Worm (Caenorhabditis elegans) whole organism, L4 larva: Measurements from ENCODE around the gene H37A05.4.
A peak's percentile ranks its signal among the peaks of the same experiment; 100 is the strongest.

Experiments used
- F10B5.3 ChIP-seq: sonication (generic microtip); optimal IDR thresholded peaks from 2 replicates; lab custom pipeline; 2016; ENCODE audit warnings: mild to moderate bottlenecking, missing genetic modification characterization, missing compliant biosample characterization
- F37D6.2 ChIP-seq: sonication (generic microtip); optimal IDR thresholded peaks from 2 replicates; lab custom pipeline; 2016; ENCODE audit warnings: mild to moderate bottlenecking, missing genetic modification characterization, missing compliant biosample characterization
- F49E8.2 ChIP-seq: sonication (generic microtip); optimal IDR thresholded peaks from 2 replicates; lab custom pipeline; 2016; ENCODE audit warnings: missing compliant biosample characterization, mild to moderate bottlenecking, missing genetic modification characterization, borderline replicate concordance
- aha-1 ChIP-seq: fragments of 150-350 bp; peaks from one replicate; lab custom pipeline; 2014; ENCODE audit warnings: missing biosample characterization, missing genetic modification characterization
- aly-2 ChIP-seq: sonication (generic microtip); optimal IDR thresholded peaks from 2 replicates; lab custom pipeline; 2018; ENCODE audit warnings: missing biosample characterization, missing genetic modification characterization
- ceh-28 ChIP-seq: fragments of 150-350 bp; optimal IDR thresholded peaks from 2 replicates; lab custom pipeline; 2014; ENCODE audit warnings: missing biosample characterization, missing genetic modification reagents, missing genetic modification characterization
- ceh-44 ChIP-seq: fragments of 200-800 bp; sonication (Bioruptor generic); IDR thresholded peaks from 2 replicates; pipeline ENCODE4 v1.3.6; 2022; ENCODE audit warnings: missing genetic modification reagents, missing genetic modification characterization, missing compliant biosample characterization
- ces-1 ChIP-seq: fragments of 150-350 bp; sonication (generic microtip); optimal IDR thresholded peaks from 4 replicates; lab custom pipeline; 2014; ENCODE audit warnings: missing biosample characterization, missing genetic modification reagents, missing genetic modification characterization
- daf-16 ChIP-seq, 3 experiments: sonication (generic microtip); optimal IDR thresholded peaks; 2 replicates each; lab custom pipeline; 2016 to 2017; ENCODE audit warnings: missing genetic modification characterization in 3 of 3, missing genetic modification reagents in 3 of 3, mild to moderate bottlenecking in 2 of 3, missing compliant biosample characterization in 2 of 3, missing biosample characterization in 1 of 3, moderate library complexity in 1 of 3
- daf-19 ChIP-seq: fragments of 200-800 bp; sonication (Bioruptor generic); conservative IDR thresholded peaks from 2 replicates; pipeline ENCODE4 v1.3.6; 2022; ENCODE audit warnings: missing genetic modification characterization, missing compliant biosample characterization
- daf-8 ChIP-seq: fragments of 200-800 bp; sonication (Bioruptor generic); IDR thresholded peaks from 2 replicates; pipeline ENCODE4 v1.3.6; 2022; ENCODE audit warnings: missing genetic modification characterization, missing compliant biosample characterization
- dmd-6 ChIP-seq: fragments of 200-800 bp; sonication (Bioruptor generic); IDR thresholded peaks from 2 replicates; pipeline ENCODE4 v1.3.6; 2022; ENCODE audit warnings: missing genetic modification reagents, missing genetic modification characterization, missing compliant biosample characterization
- dve-1 ChIP-seq: sonication (generic microtip); optimal IDR thresholded peaks from 2 replicates; lab custom pipeline; 2017; ENCODE audit warnings: antibody characterized with exemption, mild to moderate bottlenecking, missing genetic modification characterization, missing compliant biosample characterization; ENCODE audit not compliant: insufficient read depth
- egl-27 ChIP-seq: sonication (generic microtip); optimal IDR thresholded peaks from 3 replicates; lab custom pipeline; 2017; ENCODE audit warnings: missing biosample characterization, missing genetic modification reagents, missing genetic modification characterization
- fkh-10 ChIP-seq: fragments of 150-350 bp; optimal IDR thresholded peaks from 2 replicates; lab custom pipeline; 2014; ENCODE audit warnings: missing biosample characterization, missing genetic modification reagents, missing genetic modification characterization
- fos-1 ChIP-seq: fragments of 150-350 bp; optimal IDR thresholded peaks from 2 replicates; lab custom pipeline; 2014; ENCODE audit warnings: missing biosample characterization, missing genetic modification characterization
- hlh-11 ChIP-seq: fragments of 200-800 bp; sonication (Bioruptor generic); optimal IDR thresholded peaks from 2 replicates; lab custom pipeline; 2018; ENCODE audit warnings: mild to moderate bottlenecking, missing genetic modification characterization, missing compliant biosample characterization
- hlh-30 ChIP-seq: sonication (generic microtip); optimal IDR thresholded peaks from 2 replicates; lab custom pipeline; 2017; ENCODE audit warnings: antibody characterized with exemption, mild to moderate bottlenecking, missing genetic modification characterization, missing compliant biosample characterization; ENCODE audit not compliant: insufficient read depth
- lin-38 ChIP-seq: fragments of 200-800 bp; sonication (Bioruptor generic); IDR thresholded peaks from 2 replicates; pipeline ENCODE4 v1.3.6; 2022; ENCODE audit warnings: missing genetic modification reagents, missing genetic modification characterization, missing compliant biosample characterization
- lin-39 ChIP-seq: fragments of 150-350 bp; optimal IDR thresholded peaks from 2 replicates; lab custom pipeline; 2014; ENCODE audit warnings: missing biosample characterization, missing genetic modification reagents, missing genetic modification characterization
- lsy-2 ChIP-seq, 2 experiments: fragments of 150-350 bp in 1 of 2; sonication (generic microtip) in 1 of 2; optimal IDR thresholded peaks; 2 replicates each; lab custom pipeline; 2014 to 2017; ENCODE audit warnings: missing biosample characterization in 2 of 2, missing genetic modification characterization in 2 of 2
- mdl-1 ChIP-seq, 2 experiments: fragments of 150-350 bp in 1 of 2; sonication (generic microtip) in 1 of 2; optimal IDR thresholded peaks; 2 replicates each; lab custom pipeline; 2014 to 2017; ENCODE audit warnings: missing biosample characterization in 2 of 2, missing genetic modification characterization in 2 of 2
- mdt-29 ChIP-seq: fragments of 200-800 bp; sonication (Bioruptor generic); IDR thresholded peaks from 2 replicates; pipeline ENCODE4 v1.3.6; 2022; ENCODE audit warnings: missing genetic modification reagents, missing genetic modification characterization, missing compliant biosample characterization
- mep-1 ChIP-seq: fragments of 150-350 bp; sonication (generic microtip); optimal IDR thresholded peaks from 3 replicates; lab custom pipeline; 2014; ENCODE audit warnings: missing biosample characterization, missing genetic modification characterization
- mes-2 ChIP-seq: sonication (generic microtip); optimal IDR thresholded peaks from 2 replicates; lab custom pipeline; 2016; ENCODE audit warnings: missing genotype, mild to moderate bottlenecking, missing genetic modification characterization, missing compliant biosample characterization; ENCODE audit not compliant: poor library complexity, severe bottlenecking
- mxl-3 ChIP-seq: fragments of 200-800 bp; sonication (Bioruptor generic); optimal IDR thresholded peaks from 2 replicates; lab custom pipeline; 2018; ENCODE audit warnings: mild to moderate bottlenecking, missing genetic modification characterization, missing compliant biosample characterization
- nhr-25 ChIP-seq: sonication (generic microtip); optimal IDR thresholded peaks from 2 replicates; lab custom pipeline; 2017; ENCODE audit warnings: missing genetic modification characterization, mild to moderate bottlenecking, missing compliant biosample characterization, antibody characterized with exemption, moderate library complexity, borderline replicate concordance; ENCODE audit not compliant: insufficient read depth
- nhr-28 ChIP-seq: fragments of 150-350 bp; optimal IDR thresholded peaks from 2 replicates; lab custom pipeline; 2014; ENCODE audit warnings: missing biosample characterization, missing genetic modification characterization
- nhr-6 ChIP-seq: fragments of 150-350 bp; optimal IDR thresholded peaks from 2 replicates; lab custom pipeline; 2014; ENCODE audit warnings: missing biosample characterization, missing genetic modification characterization
- nhr-77 ChIP-seq: fragments of 150-350 bp; optimal IDR thresholded peaks from 2 replicates; lab custom pipeline; 2014; ENCODE audit warnings: missing biosample characterization, missing genetic modification characterization
- pha-4 ChIP-seq, 2 experiments: fragments of 150-350 bp in 1 of 2; fragments of 200-800 bp in 1 of 2; sonication (Bioruptor generic) in 1 of 2; IDR thresholded peaks in 1 of 2; optimal IDR thresholded peaks in 1 of 2; 2 replicates each; pipeline versions ENCODE4 v1.3.6 to Lab custom; 2014 to 2022; ENCODE audit warnings: missing genetic modification characterization in 2 of 2, missing genetic modification reagents in 2 of 2, missing biosample characterization in 1 of 2, missing compliant biosample characterization in 1 of 2
- php-3 ChIP-seq: fragments of 200-800 bp; sonication (Bioruptor generic); IDR thresholded peaks from 2 replicates; pipeline ENCODE4 v1.3.6; 2022; ENCODE audit warnings: missing genetic modification reagents, missing genetic modification characterization, missing compliant biosample characterization
- spr-3 ChIP-seq: fragments of 200-800 bp; sonication (Bioruptor generic); optimal IDR thresholded peaks from 2 replicates; lab custom pipeline; 2018; ENCODE audit warnings: mild to moderate bottlenecking, missing genetic modification characterization, missing compliant biosample characterization
- unc-130 ChIP-seq: sonication (generic microtip); optimal IDR thresholded peaks from 2 replicates; lab custom pipeline; 2016; ENCODE audit warnings: missing genetic modification reagents, missing genetic modification characterization, missing compliant biosample characterization
- unc-62 ChIP-seq, 3 experiments: fragments of 150-350 bp in 1 of 3; sonication (generic microtip); optimal IDR thresholded peaks in 2 of 3; peaks in 1 of 3; 1 replicate in 1 of 3; 2 replicates in 2 of 3; lab custom pipeline; 2014 to 2017; ENCODE audit warnings: missing biosample characterization in 3 of 3, missing genetic modification characterization in 3 of 3, missing genetic modification reagents in 3 of 3, missing genotype in 1 of 3

The H37A05.4 gene

ce11 chrV:13664340-13664916, 14.8 kb upstream of the H37A05.4 start (continued):
- TF ChIP-seq lsy-2 (tag; optimal IDR thresholded peaks at IDR 0.05; lab: Kevin White, UChicago) (peak in 1 of 2 experiments; percentile 56), daf-19 (GFP tag; lab: Robert Waterston, UW) (no peak), aha-1 (tag; lab: Kevin White, UChicago) (peak; percentile 6), F10B5.3 (peak; percentile 26), mdt-29 (GFP tag; lab: Robert Waterston, UW) (0 out of 2 replicates have a peak, but pooled peaks have one; percentile 38), lin-39 (tag; lab: Kevin White, UChicago) (no peak)

DNA sequence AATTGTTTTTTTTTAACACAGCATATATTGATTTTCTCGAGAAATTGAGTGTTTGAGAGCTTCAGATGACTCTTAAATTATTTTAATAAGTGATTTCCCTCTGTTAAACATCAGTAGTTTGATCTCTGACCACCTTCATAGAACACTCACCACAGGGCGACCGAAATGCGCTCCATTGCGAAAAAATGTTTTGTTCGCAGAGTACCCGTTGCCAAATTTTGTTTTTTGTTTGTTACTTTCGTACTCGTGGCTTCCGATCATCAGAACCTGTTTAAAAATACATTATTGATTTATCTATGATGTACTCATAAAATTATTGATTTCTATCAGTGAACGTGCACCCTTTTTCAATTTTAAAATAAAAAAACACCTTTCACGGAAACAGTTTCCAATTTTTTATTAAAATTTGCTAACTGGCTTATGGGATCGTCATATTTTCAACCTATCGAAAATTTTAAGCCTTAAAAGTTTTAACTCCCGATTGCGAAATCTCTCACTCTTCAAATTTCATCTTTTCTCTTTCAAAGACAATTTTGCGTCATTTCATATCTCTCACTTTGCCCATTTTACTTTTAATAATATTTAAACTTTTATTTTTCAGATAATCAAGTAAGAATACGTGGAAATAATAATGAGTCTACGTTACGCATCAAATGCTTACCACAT, 11.2 kb upstream of the H37A05.4 start, which contains the start of gene letm-1:
Gene letm-1, plus strand, starts transcription at position 598 of the 666 bp plus-strand sequence.
- peak; percentile 24 for TF ChIP-seq ceh-28 (tag; lab: Kevin White, UChicago)
- no peak for TF ChIP-seq daf-8
- TF ChIP-seq ceh-44 (GFP tag; lab: Robert Waterston, UW), result no peak
- no peak for TF ChIP-seq fkh-10 (GFP tag; lab: Kevin White, UChicago)
- TF ChIP-seq mdl-1 (tag; optimal IDR thresholded peaks at IDR 0.05; lab: Kevin White, UChicago), result no peak
- no peak for TF ChIP-seq php-3 (GFP tag; lab: Robert Waterston, UW)
- peak; percentile 25 for TF ChIP-seq hlh-30 (tag; lab: Kevin White, UChicago)
- peak in 1 of 2 experiments; percentile 0 for TF ChIP-seq daf-16 (GFP tag; optimal IDR thresholded peaks at IDR 0.05; lab: Kevin White, UChicago)
- peak; percentile 71 for TF ChIP-seq daf-16 (tag; optimal IDR thresholded peaks at IDR 0.05; lab: Kevin White, UChicago)
- peak; percentile 23; the same call in 1 of the 2 replicates for TF ChIP-seq dmd-6 (GFP tag; lab: Robert Waterston, UW)
- peak; percentile 43 for TF ChIP-seq mes-2 (tag; lab: Kevin White, UChicago)
- TF ChIP-seq nhr-77 (tag; lab: Kevin White, UChicago), result peak; percentile 15
- TF ChIP-seq mxl-3 (GFP tag; lab: Kevin White, UChicago), result no peak
- TF ChIP-seq spr-3 (GFP tag; lab: Kevin White, UChicago), result no peak
- TF ChIP-seq unc-62 (GFP tag; optimal IDR thresholded peaks at IDR 0.05 in 1 of 2; lab: Kevin White, UChicago), result peak in 1 of 2 experiments; percentile 33
- no peak for TF ChIP-seq unc-62 (tag; optimal IDR thresholded peaks at IDR 0.05; lab: Kevin White, UChicago)
- TF ChIP-seq F37D6.2 (tag; lab: Kevin White, UChicago), result no peak
- TF ChIP-seq lin-38 (GFP tag; lab: Robert Waterston, UW), result peak; percentile 55
- TF ChIP-seq nhr-28 (tag; lab: Kevin White, UChicago), result peak; percentile 45
- peak; percentile 17 for TF ChIP-seq mep-1 (tag; lab: Kevin White, UChicago)
- TF ChIP-seq F10B5.3, result no peak
- peak; percentile 54 for TF ChIP-seq hlh-11 (tag; lab: Kevin White, UChicago)
- no peak for TF ChIP-seq ces-1 (GFP tag; lab: Kevin White, UChicago)
- peak; percentile 17 for TF ChIP-seq aha-1 (tag; lab: Kevin White, UChicago)
- TF ChIP-seq dve-1 (tag; lab: Kevin White, UChicago), result peak; percentile 52

DNA sequence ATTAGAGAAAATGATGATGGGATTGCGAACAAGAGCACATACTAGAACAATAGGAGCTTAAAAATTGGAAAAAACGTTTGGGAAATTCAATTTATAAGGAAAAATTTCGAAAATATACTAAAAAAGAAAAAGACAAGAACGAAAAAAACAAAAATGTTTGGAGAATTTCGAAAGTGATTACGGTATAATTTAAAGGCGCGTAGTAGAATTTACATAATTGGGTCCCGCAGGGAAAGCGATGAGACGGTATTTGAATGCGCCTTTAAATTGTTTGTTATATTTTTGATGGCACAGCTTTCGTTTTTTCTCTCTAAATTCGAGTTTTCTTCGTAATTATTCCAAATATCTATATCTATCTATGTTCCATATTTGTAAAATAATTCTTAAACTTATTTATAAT, 10.5 kb upstream of the H37A05.4 start:
- TF ChIP-seq nhr-25 (tag; lab: Kevin White, UChicago) (no peak), lsy-2 (tag; optimal IDR thresholded peaks at IDR 0.05; lab: Kevin White, UChicago) (peak in 1 of 2 experiments; percentile 35), unc-130 (peak; percentile 24)
- TF ChIP-seq, all 104 proteins: peak for 2

DNA sequence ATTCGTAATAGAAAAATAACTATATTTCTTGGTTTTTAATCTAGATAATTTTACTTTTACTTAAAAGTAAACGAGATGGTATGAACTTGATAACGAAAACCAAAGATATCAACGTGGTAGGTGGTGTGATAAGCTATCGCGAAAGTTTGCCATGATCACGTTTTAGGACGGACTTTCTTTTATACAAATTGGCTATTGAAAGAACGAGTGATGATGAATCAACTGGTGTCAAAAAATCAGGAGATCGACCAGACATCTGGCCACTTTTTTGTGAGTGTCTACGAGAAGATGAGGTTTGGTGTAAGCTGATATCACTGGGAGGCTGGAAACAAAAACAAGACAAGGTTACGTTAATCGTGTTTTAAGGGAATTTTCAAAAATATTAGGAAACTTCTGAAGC, 9.6 kb upstream of the H37A05.4 start:
- TF ChIP-seq hlh-30 (tag; lab: Kevin White, UChicago), result peak; percentile 80
- peak; percentile 21 for TF ChIP-seq nhr-77 (tag; lab: Kevin White, UChicago)
- TF ChIP-seq hlh-11 (tag; lab: Kevin White, UChicago), result peak; percentile 58
- no peak for TF ChIP-seq fos-1 (tag; lab: Kevin White, UChicago)
- no peak for TF ChIP-seq daf-16 (GFP tag; optimal IDR thresholded peaks at IDR 0.05; lab: Kevin White, UChicago)
- TF ChIP-seq daf-16 (tag; optimal IDR thresholded peaks at IDR 0.05; lab: Kevin White, UChicago), result peak; percentile 51
- TF ChIP-seq pha-4 (GFP tag; IDR thresholded peaks at IDR 0.05; lab: Robert Waterston, UW), result no peak
- TF ChIP-seq pha-4 (tag; optimal IDR thresholded peaks at IDR 0.05; lab: Kevin White, UChicago), result no peak
- peak; percentile 35 for TF ChIP-seq dve-1 (tag; lab: Kevin White, UChicago)
- TF ChIP-seq lsy-2 (tag; optimal IDR thresholded peaks at IDR 0.05; lab: Kevin White, UChicago), result no peak
- peak; percentile 60 for TF ChIP-seq dmd-6 (GFP tag; lab: Robert Waterston, UW)
- no peak for TF ChIP-seq F49E8.2 (tag; lab: Kevin White, UChicago)
- peak; percentile 70 for TF ChIP-seq nhr-28 (tag; lab: Kevin White, UChicago)
- TF ChIP-seq nhr-6 (tag; lab: Kevin White, UChicago), result peak; percentile 54
- no peak for TF ChIP-seq egl-27 (tag; lab: Kevin White, UChicago)
- TF ChIP-seq mdt-29 (GFP tag; lab: Robert Waterston, UW), result peak; percentile 29; the same call in 1 of the 2 replicates
- peak; percentile 63 for TF ChIP-seq mxl-3 (GFP tag; lab: Kevin White, UChicago)
- no peak for TF ChIP-seq lin-39 (tag; lab: Kevin White, UChicago)
- TF ChIP-seq aly-2 (tag; lab: Kevin White, UChicago), result no peak
- TF ChIP-seq, all 104 proteins: peak for 10
